Worm (Caenorhabditis elegans): ENCODE results near the gene efl-1.

DNA sequence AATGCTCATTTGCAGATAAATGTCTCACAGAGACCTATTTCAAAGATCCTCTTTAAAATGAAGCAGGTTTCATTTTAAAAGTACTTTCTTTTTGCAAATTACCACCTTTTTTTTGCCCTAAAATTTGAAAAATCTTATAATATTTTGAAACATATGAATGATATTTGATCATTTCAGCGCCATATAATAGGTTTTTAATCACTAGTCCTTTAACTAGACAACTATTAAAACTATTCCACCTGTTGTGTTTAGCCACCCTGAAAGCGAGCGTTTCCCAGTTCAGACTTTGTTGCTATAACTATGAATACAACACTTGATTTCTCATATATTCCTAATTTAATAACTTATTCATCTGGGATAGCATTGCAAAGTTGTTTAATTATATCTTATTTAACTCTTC lies 26.3 kb upstream of the efl-1 start, which contains the start of gene srz-95:
- TF ChIP-seq flt-1 (GFP tag; IDR thresholded peaks at IDR 0.05) (no peak), F13C5.2 (tag; optimal IDR thresholded peaks at IDR 0.05) (no peak), ama-1 (optimal IDR thresholded peaks at IDR 0.05) (no peak), aly-1 (tag; optimal IDR thresholded peaks at IDR 0.05) (no peak), hnd-1 (tag; optimal IDR thresholded peaks at IDR 0.05) (no peak), ets-7 (tag; optimal IDR thresholded peaks at IDR 0.05) (no peak)

All from whole organism, early embryonic.